Worm (Caenorhabditis elegans) whole organism, L3 larva: ENCODE measurements around the gene F01D5.7.

Experiments used
- R02D3.7 ChIP-seq: fragments of 150-350 bp; optimal IDR thresholded peaks from 2 replicates; lab custom pipeline; 2014; ENCODE audit warnings: missing biosample characterization, missing genetic modification characterization
- ZK546.5 ChIP-seq: sonication (generic microtip); optimal IDR thresholded peaks from 2 replicates; lab custom pipeline; 2017; ENCODE audit warnings: missing biosample characterization, missing genetic modification characterization
- aly-2 ChIP-seq: fragments of 150-350 bp; optimal IDR thresholded peaks from 2 replicates; lab custom pipeline; 2014; ENCODE audit warnings: missing biosample characterization, missing genetic modification characterization
- ama-1 ChIP-seq: fragments of 150-350 bp; optimal IDR thresholded peaks from 2 replicates; lab custom pipeline; 2018
- ceh-16 ChIP-seq: sonication (generic microtip); optimal IDR thresholded peaks from 2 replicates; lab custom pipeline; 2017; ENCODE audit warnings: missing biosample characterization, missing genetic modification characterization
- ceh-28 ChIP-seq: fragments of 150-350 bp; optimal IDR thresholded peaks from 2 replicates; lab custom pipeline; 2014; ENCODE audit warnings: missing biosample characterization, missing genetic modification reagents, missing genetic modification characterization
- ceh-82 ChIP-seq: fragments of 150-350 bp; optimal IDR thresholded peaks from 2 replicates; lab custom pipeline; 2014; ENCODE audit warnings: missing biosample characterization, missing genetic modification characterization
- ceh-9 ChIP-seq: sonication (generic microtip); optimal IDR thresholded peaks from 2 replicates; lab custom pipeline; 2018; ENCODE audit warnings: missing biosample characterization, missing genetic modification characterization
- daf-12 ChIP-seq: fragments of 150-350 bp; optimal IDR thresholded peaks from 2 replicates; lab custom pipeline; 2014; ENCODE audit warnings: missing biosample characterization, missing genetic modification reagents, missing genetic modification characterization
- egl-27 ChIP-seq: sonication (generic microtip); optimal IDR thresholded peaks from 4 replicates; lab custom pipeline; 2017; ENCODE audit warnings: missing biosample characterization, missing genetic modification reagents, missing genetic modification characterization
- elt-1 ChIP-seq: fragments of 150-350 bp; optimal IDR thresholded peaks from 2 replicates; lab custom pipeline; 2014; ENCODE audit warnings: missing biosample characterization, missing genetic modification characterization
- elt-2 ChIP-seq: sonication (generic microtip); optimal IDR thresholded peaks from 2 replicates; lab custom pipeline; 2016; ENCODE audit warnings: missing genetic modification reagents, mild to moderate bottlenecking, missing genetic modification characterization, missing compliant biosample characterization
- elt-3 ChIP-seq, 3 experiments: fragments of 150-350 bp in 1 of 3; sonication (generic microtip) in 2 of 3; optimal IDR thresholded peaks; 2 replicates in 2 of 3; 4 replicates in 1 of 3; lab custom pipeline; 2014 to 2017; ENCODE audit warnings: missing biosample characterization in 3 of 3, missing genetic modification characterization in 3 of 3
- eor-1 ChIP-seq, 2 experiments: fragments of 150-350 bp; optimal IDR thresholded peaks; 2 replicates each; lab custom pipeline; 2014 to 2018; ENCODE audit warnings: missing biosample characterization in 2 of 2, missing genetic modification characterization in 2 of 2
- fkh-10 ChIP-seq: sonication (generic microtip); optimal IDR thresholded peaks from 2 replicates; lab custom pipeline; 2017; ENCODE audit warnings: missing biosample characterization, missing genetic modification reagents, missing genetic modification characterization
- fkh-2 ChIP-seq: fragments of 150-350 bp; optimal IDR thresholded peaks from 2 replicates; lab custom pipeline; 2014; ENCODE audit warnings: missing biosample characterization, missing genetic modification reagents, missing genetic modification characterization
- fos-1 ChIP-seq: fragments of 150-350 bp; optimal IDR thresholded peaks from 2 replicates; lab custom pipeline; 2014; ENCODE audit warnings: missing biosample characterization, missing genetic modification characterization
- hmg-11 ChIP-seq: sonication (generic microtip); optimal IDR thresholded peaks from 2 replicates; lab custom pipeline; 2016; ENCODE audit warnings: missing genetic modification characterization, missing compliant biosample characterization
- jun-1 ChIP-seq: fragments of 150-350 bp; optimal IDR thresholded peaks from 2 replicates; lab custom pipeline; 2014; ENCODE audit warnings: missing biosample characterization, missing genetic modification reagents, missing genetic modification characterization
- lin-39 ChIP-seq: fragments of 150-350 bp; optimal IDR thresholded peaks from 2 replicates; lab custom pipeline; 2018; ENCODE audit warnings: missing biosample characterization, missing genetic modification reagents, missing genetic modification characterization
- mml-1 ChIP-seq: fragments of 150-350 bp; sonication (generic microtip); optimal IDR thresholded peaks from 3 replicates; lab custom pipeline; 2014; ENCODE audit warnings: missing biosample characterization, missing genetic modification characterization
- nfya-1 ChIP-seq: sonication (generic microtip); optimal IDR thresholded peaks from 2 replicates; lab custom pipeline; 2017; ENCODE audit warnings: missing genetic modification characterization, mild to moderate bottlenecking, missing compliant biosample characterization, antibody characterized with exemption, moderate library complexity; ENCODE audit not compliant: insufficient read depth
- nhr-11 ChIP-seq: fragments of 150-350 bp; optimal IDR thresholded peaks from 2 replicates; lab custom pipeline; 2014; ENCODE audit warnings: missing biosample characterization, missing genetic modification characterization
- nhr-12 ChIP-seq: fragments of 150-350 bp; optimal IDR thresholded peaks from 2 replicates; lab custom pipeline; 2014; ENCODE audit warnings: missing biosample characterization, missing genetic modification characterization
- nhr-23 ChIP-seq: fragments of 150-350 bp; optimal IDR thresholded peaks from 2 replicates; lab custom pipeline; 2014; ENCODE audit warnings: missing biosample characterization, missing genetic modification reagents, missing genetic modification characterization
- nhr-25 ChIP-seq: sonication (generic microtip); optimal IDR thresholded peaks from 2 replicates; lab custom pipeline; 2017; ENCODE audit warnings: missing biosample characterization, missing genetic modification characterization
- nhr-28 ChIP-seq: fragments of 150-350 bp; optimal IDR thresholded peaks from 2 replicates; lab custom pipeline; 2014; ENCODE audit warnings: missing biosample characterization, missing genetic modification characterization
- nhr-43 ChIP-seq: sonication (generic microtip); optimal IDR thresholded peaks from 2 replicates; lab custom pipeline; 2016; ENCODE audit warnings: mild to moderate bottlenecking, missing genetic modification characterization, missing compliant biosample characterization; ENCODE audit not compliant: poor library complexity, severe bottlenecking
- pha-4 ChIP-seq: fragments of 150-350 bp; optimal IDR thresholded peaks from 2 replicates; lab custom pipeline; 2014; ENCODE audit warnings: missing biosample characterization, missing genetic modification reagents, missing genetic modification characterization
- pqm-1 ChIP-seq: fragments of 150-350 bp; optimal IDR thresholded peaks from 2 replicates; lab custom pipeline; 2017; ENCODE audit warnings: missing biosample characterization, missing genetic modification characterization, inconsistent platforms
- sea-2 ChIP-seq: fragments of 150-350 bp; sonication (generic microtip); optimal IDR thresholded peaks from 4 replicates; lab custom pipeline; 2014; ENCODE audit warnings: missing biosample characterization, missing genetic modification reagents, missing genetic modification characterization
- skn-1 ChIP-seq: fragments of 150-350 bp; optimal IDR thresholded peaks from 2 replicates; lab custom pipeline; 2014; ENCODE audit warnings: missing biosample characterization, missing genetic modification characterization
- snpc-4 ChIP-seq: fragments of 150-350 bp; optimal IDR thresholded peaks from 2 replicates; lab custom pipeline; 2014; ENCODE audit warnings: missing biosample characterization, missing genetic modification characterization
- tbx-2 ChIP-seq: sonication (generic microtip); optimal IDR thresholded peaks from 2 replicates; lab custom pipeline; 2016; ENCODE audit warnings: mild to moderate bottlenecking, missing genetic modification characterization, missing compliant biosample characterization
- unc-39 ChIP-seq: sonication (generic microtip); optimal IDR thresholded peaks from 4 replicates; lab custom pipeline; 2017; ENCODE audit warnings: missing biosample characterization, missing genetic modification characterization
- unc-62 ChIP-seq: fragments of 150-350 bp; sonication (generic microtip); optimal IDR thresholded peaks from 4 replicates; lab custom pipeline; 2014; ENCODE audit warnings: missing biosample characterization, missing genetic modification reagents, missing genetic modification characterization
- zag-1 ChIP-seq: fragments of 150-350 bp; optimal IDR thresholded peaks from 2 replicates; lab custom pipeline; 2014; ENCODE audit warnings: missing biosample characterization, missing genetic modification characterization
- ztf-4 ChIP-seq: fragments of 150-350 bp; optimal IDR thresholded peaks from 2 replicates; lab custom pipeline; 2014; ENCODE audit warnings: missing biosample characterization, missing genetic modification characterization

The F01D5.7 gene

DNA sequence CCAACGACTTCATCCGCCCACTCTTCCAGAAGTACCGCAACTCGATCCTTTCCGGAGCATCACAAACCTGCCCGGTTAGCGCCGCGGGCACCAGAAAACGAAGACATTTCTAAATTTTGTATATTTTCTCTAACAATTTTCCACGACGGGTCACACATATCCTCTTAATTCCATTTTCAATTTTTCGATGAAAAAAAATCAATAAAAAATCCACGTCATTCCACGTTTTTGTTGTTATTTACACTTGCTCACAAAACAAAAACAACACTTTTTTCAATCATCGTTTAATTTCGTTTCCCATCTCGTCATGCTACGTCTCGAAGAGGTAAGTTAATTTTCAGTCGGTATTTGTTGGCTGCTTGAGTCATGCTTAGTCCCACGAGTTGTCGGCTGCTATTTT, at the start of gene F01D5.7:
Gene F01D5.7 (plus strand): TSS at position 301 of the 400 bp plus-strand sequence.
- TF ChIP-seq fkh-10 (GFP tag; lab: Kevin White, UChicago) (no peak), unc-39 (tag; lab: Kevin White, UChicago) (no peak), nhr-25 (no peak), ama-1 (lab: Kevin White, UChicago) (no peak), ceh-16 (no peak), nfya-1 (no peak)

- TF ChIP-seq nhr-43 (tag; lab: Kevin White, UChicago) (no peak), pqm-1 (no peak), elt-3 (tag; optimal IDR thresholded peaks at IDR 0.05; lab: Kevin White, UChicago) (no peak), lin-39 (tag; lab: Kevin White, UChicago) (no peak), ceh-82 (tag; lab: Kevin White, UChicago) (no peak), fkh-2 (tag; lab: Kevin White, UChicago) (no peak), mml-1 (no peak), sea-2 (GFP tag; lab: Kevin White, UChicago) (no peak), elt-1 (tag; lab: Kevin White, UChicago) (no peak), zag-1 (no peak), fkh-10 (GFP tag; lab: Kevin White, UChicago) (no peak), R02D3.7 (tag; lab: Kevin White, UChicago) (no peak), ztf-4 (tag; lab: Kevin White, UChicago) (no peak), pha-4 (tag; lab: Kevin White, UChicago) (no peak), nhr-11 (tag; lab: Kevin White, UChicago) (no peak), ceh-28 (tag; lab: Kevin White, UChicago) (no peak)
Observed at ce11 chrII:13961567-13961966, 46.9 kb upstream of the F01D5.7 start.

ce11 chrII:13962319-13962718, 46.1 kb upstream of the F01D5.7 start, which contains the start of gene rpi-1:
rpi-1 (minus strand) TSS chrII:13962419.
- TF ChIP-seq jun-1 (tag; lab: Kevin White, UChicago) (no peak), nhr-23 (tag; lab: Kevin White, UChicago) (no peak), sea-2 (GFP tag; lab: Kevin White, UChicago) (no peak), ZK546.5 (no peak), unc-39 (tag; lab: Kevin White, UChicago) (no peak), eor-1 (tag; optimal IDR thresholded peaks at IDR 0.05; lab: Kevin White, UChicago) (no peak), ceh-28 (tag; lab: Kevin White, UChicago) (no peak), R02D3.7 (tag; lab: Kevin White, UChicago) (no peak)
- TF ChIP-seq, all 47 proteins: peak for 0

DNA sequence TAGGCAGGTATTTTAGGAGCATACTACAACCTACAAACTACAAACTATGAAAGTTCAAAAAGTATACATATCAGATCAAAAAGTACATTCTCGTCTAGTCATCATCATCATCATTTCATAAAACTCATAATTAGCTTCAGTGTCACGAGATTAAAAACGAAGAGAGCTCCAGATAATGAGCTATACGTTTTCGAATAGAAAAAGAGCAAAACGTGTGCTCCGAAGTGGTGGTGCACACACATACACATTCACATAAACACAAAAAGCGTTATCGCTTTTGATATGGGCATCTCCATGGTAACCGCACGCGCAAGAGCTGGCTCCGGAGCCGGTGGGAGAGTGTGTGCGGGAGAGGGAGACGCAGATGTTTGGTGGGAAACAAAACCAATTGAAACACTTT, 44.1 kb upstream of the F01D5.7 start:
- no peak for TF ChIP-seq ceh-9
- TF ChIP-seq hmg-11 (tag; lab: Kevin White, UChicago), result no peak
- TF ChIP-seq ceh-16, result no peak
- no peak for TF ChIP-seq lin-39 (tag; lab: Kevin White, UChicago)
- no peak for TF ChIP-seq egl-27 (tag; lab: Kevin White, UChicago)
- no peak for TF ChIP-seq unc-62
- TF ChIP-seq elt-1 (tag; lab: Kevin White, UChicago), result no peak
- TF ChIP-seq tbx-2 (tag; lab: Kevin White, UChicago), result no peak
- TF ChIP-seq snpc-4 (tag; lab: Kevin White, UChicago), result no peak
- TF ChIP-seq skn-1 (tag; lab: Kevin White, UChicago), result no peak
- TF ChIP-seq aly-2 (tag; lab: Kevin White, UChicago), result no peak
- no peak for TF ChIP-seq elt-2 (tag; lab: Kevin White, UChicago)
- no peak for TF ChIP-seq mml-1
- no peak for TF ChIP-seq ceh-28 (tag; lab: Kevin White, UChicago)
- TF ChIP-seq pha-4 (tag; lab: Kevin White, UChicago), result no peak
- TF ChIP-seq sea-2 (GFP tag; lab: Kevin White, UChicago), result no peak
- TF ChIP-seq ZK546.5, result no peak
- TF ChIP-seq daf-12 (tag; lab: Kevin White, UChicago), result no peak

DNA sequence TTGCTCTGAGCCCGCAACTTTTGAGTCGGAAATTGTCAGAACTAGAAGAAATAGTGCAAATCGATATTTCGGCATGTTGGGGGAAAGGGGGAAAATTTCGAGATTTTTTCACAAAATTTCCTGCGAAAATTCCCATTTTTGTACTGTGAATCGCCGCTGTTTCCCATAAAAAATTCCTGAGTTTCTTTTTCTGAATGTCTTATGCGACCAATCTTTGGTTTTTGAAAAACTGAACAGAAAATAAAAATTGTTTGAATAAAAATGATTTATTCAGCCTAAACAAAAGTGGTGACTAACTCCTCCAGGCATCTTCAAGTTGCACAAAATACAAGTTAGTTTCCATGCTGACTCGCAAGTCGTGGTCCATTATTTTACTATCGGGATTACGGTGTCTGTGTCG, 42.2 kb upstream of the F01D5.7 start, which contains the start of gene W07G1.7:
Gene W07G1.7 (minus strand): TSS at position 101 of the 400 bp plus-strand sequence.
- TF ChIP-seq snpc-4 (tag; lab: Kevin White, UChicago), result no peak
- no peak for TF ChIP-seq fos-1 (tag; lab: Kevin White, UChicago)
- no peak for TF ChIP-seq ZK546.5
- no peak for TF ChIP-seq ceh-28 (tag; lab: Kevin White, UChicago)
- no peak for TF ChIP-seq nhr-12 (tag; lab: Kevin White, UChicago)
- TF ChIP-seq daf-12 (tag; lab: Kevin White, UChicago), result no peak
- TF ChIP-seq skn-1 (tag; lab: Kevin White, UChicago), result no peak
- no peak for TF ChIP-seq zag-1
- TF ChIP-seq lin-39 (tag; lab: Kevin White, UChicago), result no peak
- no peak for TF ChIP-seq R02D3.7 (tag; lab: Kevin White, UChicago)
- TF ChIP-seq pqm-1, result no peak
- no peak for TF ChIP-seq nhr-28 (tag; lab: Kevin White, UChicago)
